Fruit fly (Drosophila melanogaster): Measurements from ENCODE around the gene RpS19b.
A peak's percentile ranks its signal among the peaks of the same experiment; 100 is the strongest.

Gene RpS19b

dm6 chr3R:23889922-23890321 is 43.4 kb downstream of the RpS19b start, which contains the start of gene Pli (continued):
- TF ChIP-seq sisA (GFP tag; IDR thresholded peaks at IDR 0.05) = no peak
- no peak for TF ChIP-seq gsb (GFP tag; IDR thresholded peaks at IDR 0.05)
- no peak for TF ChIP-seq Xbp1 (GFP tag; optimal IDR thresholded peaks at IDR 0.05)
- TF ChIP-seq CG10543 (GFP tag; optimal IDR thresholded peaks at IDR 0.05) = peak; percentile 52
- TF ChIP-seq HmgZ (tag; optimal IDR thresholded peaks at IDR 0.05) = peak; percentile 16
- no peak for TF ChIP-seq CG4282 (GFP tag; optimal IDR thresholded peaks at IDR 0.05)
- peak; percentile 9 for TF ChIP-seq CG4424 (GFP tag; optimal IDR thresholded peaks at IDR 0.05)
- TF ChIP-seq Doc2 (GFP tag; IDR thresholded peaks at IDR 0.05) = no peak
- peak; percentile 32 for TF ChIP-seq zen (tag; optimal IDR thresholded peaks at IDR 0.05)
- TF ChIP-seq Camta (GFP tag; optimal IDR thresholded peaks at IDR 0.05) = no peak
- peak; percentile 55 for TF ChIP-seq Hmr (GFP tag; optimal IDR thresholded peaks at IDR 0.05)
- TF ChIP-seq CG3163 (GFP tag; optimal IDR thresholded peaks at IDR 0.05) = peak; percentile 5
- TF ChIP-seq bcd (GFP tag; optimal IDR thresholded peaks at IDR 0.05) = no peak
- peak; percentile 62 for TF ChIP-seq stwl (tag; optimal IDR thresholded peaks at IDR 0.05)
- TF ChIP-seq dpn (GFP tag; optimal IDR thresholded peaks at IDR 0.05) = peak in 1 of 2 experiments; percentile 29
- peak in 1 of 2 experiments; percentile 40 for TF ChIP-seq Eip74EF (GFP tag; optimal IDR thresholded peaks at IDR 0.05)
- peak; percentile 3 for TF ChIP-seq CG9727 (GFP tag; optimal IDR thresholded peaks at IDR 0.05)
- TF ChIP-seq HmgD (GFP tag; optimal IDR thresholded peaks at IDR 0.05) = peak; percentile 22
- TF ChIP-seq CG13624 (GFP tag; optimal IDR thresholded peaks at IDR 0.05) = peak; percentile 42
- TF ChIP-seq MESR4 (GFP tag; optimal IDR thresholded peaks at IDR 0.05) = peak; percentile 28
- TF ChIP-seq CG34376 (GFP tag; optimal IDR thresholded peaks at IDR 0.05) = peak; percentile 11
- TF ChIP-seq Dll (GFP tag; IDR thresholded peaks at IDR 0.05; ENCODE audit: partially characterized antibody) = no peak
- no peak for TF ChIP-seq H2.0 (GFP tag; IDR thresholded peaks at IDR 0.05)
- TF ChIP-seq lab (GFP tag; optimal IDR thresholded peaks at IDR 0.05) = peak; percentile 49
- no peak for TF ChIP-seq h (optimal IDR thresholded peaks at IDR 0.05)
- TF ChIP-seq CG15601 (tag; optimal IDR thresholded peaks at IDR 0.05) = peak; percentile 49
- TF ChIP-seq CG13894 (tag; optimal IDR thresholded peaks at IDR 0.05) = peak; percentile 66
- no peak for TF ChIP-seq toy (GFP tag; IDR thresholded peaks at IDR 0.05)
- peak; percentile 34 for TF ChIP-seq CG7271 (tag; optimal IDR thresholded peaks at IDR 0.05)
- TF ChIP-seq exex (tag; optimal IDR thresholded peaks at IDR 0.05) = peak; percentile 23
- TF ChIP-seq Chrac-16 (GFP tag; optimal IDR thresholded peaks at IDR 0.05) = no peak
- TF ChIP-seq CoRest (tag; optimal IDR thresholded peaks at IDR 0.05) = peak; percentile 16
- peak; percentile 61 for TF ChIP-seq CG10267 (tag; optimal IDR thresholded peaks at IDR 0.05)
- TF ChIP-seq Dek (tag; optimal IDR thresholded peaks at IDR 0.05) = peak; percentile 36
- no peak for TF ChIP-seq Rx (GFP tag; IDR thresholded peaks at IDR 0.05)
- peak; percentile 30 for TF ChIP-seq scrt (GFP tag; optimal IDR thresholded peaks at IDR 0.05)
- TF ChIP-seq sim (GFP tag; IDR thresholded peaks at IDR 0.05) = no peak
- peak; percentile 44 for TF ChIP-seq lbe (GFP tag; optimal IDR thresholded peaks at IDR 0.05)
- peak; percentile 12 for TF ChIP-seq Dad (GFP tag; optimal IDR thresholded peaks at IDR 0.05)
- peak; percentile 80 for TF ChIP-seq CG1603 (tag; optimal IDR thresholded peaks at IDR 0.05)
- TF ChIP-seq YL-1 (GFP tag; optimal IDR thresholded peaks at IDR 0.05) = peak; percentile 14
- TF ChIP-seq PHDP (tag; optimal IDR thresholded peaks at IDR 0.05) = peak; percentile 18
- TF ChIP-seq phol (tag; optimal IDR thresholded peaks at IDR 0.05) = peak; percentile 64
- TF ChIP-seq abd-A (tag; optimal IDR thresholded peaks at IDR 0.05) = peak; percentile 42
- no peak for TF ChIP-seq Poxn (GFP tag; IDR thresholded peaks at IDR 0.05)
- no peak for TF ChIP-seq az2 (GFP tag; optimal IDR thresholded peaks at IDR 0.05)
- TF ChIP-seq Nf-YC (tag; optimal IDR thresholded peaks at IDR 0.05) = peak; percentile 46
- TF ChIP-seq CG3847 (GFP tag; IDR thresholded peaks at IDR 0.05) = no peak
- TF ChIP-seq Dbx (GFP tag; IDR thresholded peaks at IDR 0.05) = no peak
- peak; percentile 35 for TF ChIP-seq Sin3A (optimal IDR thresholded peaks at IDR 0.05)
- no peak for TF ChIP-seq corto (GFP tag; optimal IDR thresholded peaks at IDR 0.05)
